Worm (Caenorhabditis elegans): Measurements from ENCODE around the gene Y66D12A.21.

The Y66D12A.21 gene

DNA sequence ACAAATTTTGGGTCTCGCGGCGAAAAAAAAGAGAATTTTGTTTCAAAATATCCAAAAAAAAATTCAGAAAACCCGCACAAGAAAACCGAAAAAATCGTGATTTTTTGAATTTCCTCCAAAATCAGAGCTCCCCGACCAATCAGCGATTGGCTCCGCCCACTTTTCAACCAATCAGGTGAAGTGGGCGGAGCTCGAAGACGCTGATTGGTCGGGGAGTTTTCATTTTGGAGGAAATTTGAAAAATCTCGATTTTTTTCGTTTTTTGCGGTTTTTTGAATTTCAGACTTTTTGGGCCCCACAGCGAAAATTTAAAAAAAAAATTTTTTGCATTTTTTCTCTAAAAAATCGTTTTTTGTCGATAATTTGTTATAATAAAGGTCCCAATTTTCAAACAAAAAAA, 15.5 kb downstream of the Y66D12A.21 start:
- TF ChIP-seq ztf-11 (tag; optimal IDR thresholded peaks at IDR 0.05), result no peak
- no peak for TF ChIP-seq nhr-6 (tag; optimal IDR thresholded peaks at IDR 0.05)
- no peak for TF ChIP-seq sma-9 (GFP tag; optimal IDR thresholded peaks at IDR 0.05)
- TF ChIP-seq sma-9 (tag; optimal IDR thresholded peaks at IDR 0.05), result no peak
- no peak for TF ChIP-seq nhr-77 (tag; optimal IDR thresholded peaks at IDR 0.05)
- TF ChIP-seq unc-39 (tag; optimal IDR thresholded peaks at IDR 0.05), result no peak
- no peak for TF ChIP-seq R02D3.7 (tag; optimal IDR thresholded peaks at IDR 0.05)
- no peak for TF ChIP-seq ztf-4 (tag; optimal IDR thresholded peaks at IDR 0.05)
- no peak for TF ChIP-seq blmp-1 (tag; optimal IDR thresholded peaks at IDR 0.05; ENCODE audit: insufficient read depth)
- TF ChIP-seq peb-1 (tag; optimal IDR thresholded peaks at IDR 0.05), result no peak
- no peak for TF ChIP-seq mdl-1 (tag; optimal IDR thresholded peaks at IDR 0.05)
- TF ChIP-seq mbf-1 (tag; optimal IDR thresholded peaks at IDR 0.05), result no peak
- no peak for TF ChIP-seq nhr-237 (tag; optimal IDR thresholded peaks at IDR 0.05)
- TF ChIP-seq elt-1 (tag; optimal IDR thresholded peaks at IDR 0.05), result no peak
- TF ChIP-seq zag-1 (tag; optimal IDR thresholded peaks at IDR 0.05), result no peak
- no peak for TF ChIP-seq lin-13 (GFP tag; optimal IDR thresholded peaks at IDR 0.05)

DNA sequence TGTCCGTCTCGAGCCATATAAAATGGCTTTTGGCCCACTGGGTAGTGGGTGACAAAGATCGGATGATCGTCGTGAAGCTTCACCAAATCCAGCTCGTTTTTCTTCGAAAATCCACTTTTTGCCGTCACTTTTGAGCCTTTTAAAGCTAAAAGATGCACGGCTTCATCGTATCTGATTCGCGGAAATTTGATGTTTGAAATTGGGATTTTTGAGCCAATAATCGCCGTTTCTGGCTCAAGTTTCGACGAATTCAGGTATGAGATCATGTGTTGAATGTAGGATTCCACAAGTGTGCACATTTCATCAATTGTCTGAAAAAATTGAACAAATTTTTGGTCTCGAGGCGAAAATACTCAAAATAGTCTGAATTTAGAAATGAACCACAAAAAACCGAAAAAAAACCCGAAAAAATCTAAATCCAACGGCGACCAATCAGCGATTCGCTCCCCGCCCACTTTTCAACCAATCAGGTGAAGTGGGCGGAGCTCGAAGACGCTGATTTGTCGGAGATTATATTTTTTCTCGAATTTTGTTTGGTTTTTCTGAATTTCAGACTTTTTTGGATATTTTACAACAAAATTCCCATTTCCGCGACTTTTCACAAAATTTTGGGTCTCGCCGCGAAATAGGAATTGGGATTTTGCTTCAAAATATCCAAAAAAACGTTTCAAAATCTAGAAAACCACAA, 16.3 kb downstream of the Y66D12A.21 start:
- TF ChIP-seq ztf-1 (GFP tag; conservative IDR thresholded peaks at IDR 0.05) (no peak), F13H6.1 (tag; optimal IDR thresholded peaks at IDR 0.05) (no peak), egl-27 (tag; optimal IDR thresholded peaks at IDR 0.05) (no peak), sma-3 (GFP tag; optimal IDR thresholded peaks at IDR 0.05) (no peak)

DNA sequence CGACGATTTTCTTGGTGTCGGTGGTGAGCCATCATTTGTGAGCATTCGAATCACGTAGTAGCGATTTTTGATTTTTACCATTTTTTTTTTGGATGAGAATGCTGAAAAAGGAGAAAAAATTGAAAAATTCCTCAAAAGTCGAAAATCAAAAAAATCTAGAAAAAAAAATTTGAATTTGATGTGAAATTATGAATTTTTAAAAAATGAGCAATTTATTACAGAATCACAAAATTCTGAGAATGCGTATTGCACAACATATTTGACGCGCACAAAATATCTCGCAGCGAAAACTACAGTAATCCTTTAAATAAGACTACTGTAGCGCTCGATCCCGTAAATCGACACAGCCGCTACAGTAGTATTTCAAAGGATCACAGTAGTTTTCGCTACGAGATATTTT, 17.9 kb downstream of the Y66D12A.21 start, which contains the start of gene popl-5:
popl-5 (minus strand) TSS at position 101 of the 400 bp plus-strand sequence.
- no peak for TF ChIP-seq skn-1 (tag; optimal IDR thresholded peaks at IDR 0.05)
- no peak for TF ChIP-seq peb-1 (tag; optimal IDR thresholded peaks at IDR 0.05)
- TF ChIP-seq sma-3 (GFP tag; optimal IDR thresholded peaks at IDR 0.05), result no peak
- no peak for TF ChIP-seq lsy-2 (tag; optimal IDR thresholded peaks at IDR 0.05)
- TF ChIP-seq nhr-6 (tag; optimal IDR thresholded peaks at IDR 0.05), result no peak
- no peak for TF ChIP-seq nhr-23 (tag; optimal IDR thresholded peaks at IDR 0.05)
- no peak for TF ChIP-seq dmd-4 (tag; optimal IDR thresholded peaks at IDR 0.05)
- no peak for TF ChIP-seq ceh-82 (tag; optimal IDR thresholded peaks at IDR 0.05)
- TF ChIP-seq unc-62 (GFP tag; optimal IDR thresholded peaks at IDR 0.05), result no peak
- no peak for TF ChIP-seq C34F6.9 (tag; optimal IDR thresholded peaks at IDR 0.05)

DNA sequence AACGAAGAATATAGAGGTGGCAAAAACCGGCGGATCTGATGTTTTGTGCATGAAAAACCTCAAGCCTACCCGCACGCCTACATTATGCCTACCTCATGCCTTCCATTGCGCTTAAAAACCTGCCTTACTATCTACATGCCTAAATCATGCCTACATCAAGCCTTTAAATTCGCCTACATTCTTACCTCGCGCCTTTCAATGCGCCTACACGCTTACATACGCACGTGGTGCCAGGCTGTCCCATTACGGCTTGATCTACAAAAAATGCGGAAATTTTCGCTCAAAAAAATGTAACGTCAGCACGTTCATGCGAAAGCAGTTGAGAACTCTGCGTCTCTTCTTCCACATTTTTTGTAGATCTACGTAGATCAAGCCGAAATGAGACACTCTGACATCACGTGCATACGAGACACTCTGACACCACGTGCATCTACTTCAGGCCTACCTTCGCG, 20.9 kb downstream of the Y66D12A.21 start, which contains the start of gene fbxa-220:
fbxa-220 (minus strand) TSS at position 51 of the 452 bp plus-strand sequence.
- TF ChIP-seq nhr-12 (tag; optimal IDR thresholded peaks at IDR 0.05) (no peak), nhr-10 (tag; optimal IDR thresholded peaks at IDR 0.05) (no peak), nhr-11 (tag; optimal IDR thresholded peaks at IDR 0.05) (no peak), nhr-6 (tag; optimal IDR thresholded peaks at IDR 0.05) (no peak), elt-1 (tag; optimal IDR thresholded peaks at IDR 0.05) (no peak), mbf-1 (tag; optimal IDR thresholded peaks at IDR 0.05) (no peak), nhr-25 (tag; optimal IDR thresholded peaks at IDR 0.05) (no peak)

DNA sequence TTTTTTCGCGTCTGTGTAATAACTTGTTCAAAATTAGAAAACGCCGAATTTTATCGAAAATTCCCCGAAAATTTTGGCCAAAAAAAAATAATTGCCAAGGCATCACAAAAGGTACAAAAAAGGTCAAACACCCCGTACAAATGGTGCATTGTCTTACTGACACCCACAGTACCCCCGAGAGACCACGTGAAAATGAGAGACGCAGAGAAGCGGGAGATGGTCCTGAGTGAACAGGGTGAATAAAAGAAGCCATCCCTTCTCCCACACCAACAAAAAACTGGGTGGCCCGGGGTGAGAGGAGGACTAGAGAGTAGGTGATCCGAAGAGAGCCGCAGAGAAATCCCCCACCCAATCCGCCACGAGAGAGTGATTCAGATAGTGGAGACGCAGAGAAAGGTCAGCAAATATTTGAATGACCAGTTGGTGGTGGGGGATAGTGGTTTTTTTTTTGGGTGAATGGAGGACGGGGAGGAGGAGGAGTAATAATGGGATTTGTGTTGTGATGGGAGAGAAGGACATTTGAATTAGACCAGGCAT, 23.7 kb downstream of the Y66D12A.21 start:
- TF ChIP-seq ZK546.5 (tag; optimal IDR thresholded peaks at IDR 0.05) (no peak), C34F6.9 (tag; optimal IDR thresholded peaks at IDR 0.05) (no peak), sem-4 (tag; optimal IDR thresholded peaks at IDR 0.05) (no peak), ama-1 (optimal IDR thresholded peaks at IDR 0.05) (no peak), unc-62 (GFP tag; optimal IDR thresholded peaks at IDR 0.05) (no peak), sma-9 (GFP tag; optimal IDR thresholded peaks at IDR 0.05) (no peak), sma-9 (tag; optimal IDR thresholded peaks at IDR 0.05) (no peak), nhr-10 (tag; optimal IDR thresholded peaks at IDR 0.05) (no peak), ztf-4 (tag; optimal IDR thresholded peaks at IDR 0.05) (no peak), blmp-1 (tag; optimal IDR thresholded peaks at IDR 0.05; ENCODE audit: insufficient read depth) (no peak), zag-1 (tag; optimal IDR thresholded peaks at IDR 0.05) (no peak), unc-55 (GFP tag; optimal IDR thresholded peaks at IDR 0.05) (no peak), nhr-23 (tag; optimal IDR thresholded peaks at IDR 0.05) (no peak), nhr-77 (tag; optimal IDR thresholded peaks at IDR 0.05) (no peak), ceh-82 (tag; optimal IDR thresholded peaks at IDR 0.05) (no peak), mdl-1 (tag; optimal IDR thresholded peaks at IDR 0.05) (no peak), mbf-1 (tag; optimal IDR thresholded peaks at IDR 0.05) (no peak), elt-3 (tag; optimal IDR thresholded peaks at IDR 0.05) (no peak), lsy-2 (tag; optimal IDR thresholded peaks at IDR 0.05) (no peak), nhr-25 (tag; optimal IDR thresholded peaks at IDR 0.05) (no peak), snpc-4 (tag; optimal IDR thresholded peaks at IDR 0.05) (no peak)
